Worm (Caenorhabditis elegans) whole organism, L4 larva: ENCODE measurements around the gene zmp-3.
A peak's percentile ranks its signal among the peaks of the same experiment; 100 is the strongest.

Source experiments
- F37D6.2 ChIP-seq: sonication (generic microtip); optimal IDR thresholded peaks from 2 replicates; lab custom pipeline; 2016; ENCODE audit warnings: mild to moderate bottlenecking, missing genetic modification characterization, missing compliant biosample characterization
- F44E2.7 ChIP-seq: fragments of 200-800 bp; sonication (Bioruptor generic); IDR thresholded peaks from 2 replicates; pipeline ENCODE4 v2.1.2; 2022; ENCODE audit warnings: missing genetic modification characterization, missing compliant biosample characterization
- arid-1 ChIP-seq: fragments of 200-800 bp; sonication (Bioruptor generic); conservative IDR thresholded peaks from 2 replicates; pipeline ENCODE4 v1.3.6; 2022; ENCODE audit warnings: missing genetic modification reagents, missing genetic modification characterization, missing compliant biosample characterization
- ceh-32 ChIP-seq: sonication (generic microtip); optimal IDR thresholded peaks from 2 replicates; lab custom pipeline; 2016; ENCODE audit warnings: mild to moderate bottlenecking, missing genetic modification characterization, missing compliant biosample characterization; ENCODE audit not compliant: poor library complexity
- ceh-62 ChIP-seq: sonication (generic microtip); optimal IDR thresholded peaks from 2 replicates; lab custom pipeline; 2017; ENCODE audit warnings: missing biosample characterization, missing genetic modification characterization
- cey-2 ChIP-seq: sonication (generic microtip); optimal IDR thresholded peaks from 3 replicates; lab custom pipeline; 2017; ENCODE audit warnings: missing genetic modification characterization, mild to moderate bottlenecking, missing compliant biosample characterization, antibody characterized with exemption, borderline replicate concordance; ENCODE audit not compliant: insufficient read depth
- daf-12 ChIP-seq: fragments of 150-350 bp; optimal IDR thresholded peaks from 2 replicates; lab custom pipeline; 2014; ENCODE audit warnings: missing biosample characterization, missing genetic modification reagents, missing genetic modification characterization
- daf-16 ChIP-seq, 3 experiments: sonication (generic microtip); optimal IDR thresholded peaks; 2 replicates each; lab custom pipeline; 2016 to 2017; ENCODE audit warnings: missing genetic modification characterization in 3 of 3, missing genetic modification reagents in 3 of 3, mild to moderate bottlenecking in 2 of 3, missing compliant biosample characterization in 2 of 3, missing biosample characterization in 1 of 3, moderate library complexity in 1 of 3
- daf-19 ChIP-seq: fragments of 200-800 bp; sonication (Bioruptor generic); conservative IDR thresholded peaks from 2 replicates; pipeline ENCODE4 v1.3.6; 2022; ENCODE audit warnings: missing genetic modification characterization, missing compliant biosample characterization
- dpl-1 ChIP-seq: fragments of 150-350 bp; optimal IDR thresholded peaks from 2 replicates; lab custom pipeline; 2014; ENCODE audit warnings: missing biosample characterization, missing genetic modification reagents, missing genetic modification characterization
- dve-1 ChIP-seq: sonication (generic microtip); optimal IDR thresholded peaks from 2 replicates; lab custom pipeline; 2017; ENCODE audit warnings: antibody characterized with exemption, mild to moderate bottlenecking, missing genetic modification characterization, missing compliant biosample characterization; ENCODE audit not compliant: insufficient read depth
- egl-43 ChIP-seq: fragments of 200-800 bp; sonication (Bioruptor generic); IDR thresholded peaks from 2 replicates; pipeline ENCODE4 v1.3.6; 2022; ENCODE audit warnings: missing genetic modification reagents, missing genetic modification characterization, missing compliant biosample characterization
- hlh-11 ChIP-seq: fragments of 200-800 bp; sonication (Bioruptor generic); optimal IDR thresholded peaks from 2 replicates; lab custom pipeline; 2018; ENCODE audit warnings: mild to moderate bottlenecking, missing genetic modification characterization, missing compliant biosample characterization
- hlh-30 ChIP-seq: sonication (generic microtip); optimal IDR thresholded peaks from 2 replicates; lab custom pipeline; 2017; ENCODE audit warnings: antibody characterized with exemption, mild to moderate bottlenecking, missing genetic modification characterization, missing compliant biosample characterization; ENCODE audit not compliant: insufficient read depth
- lin-1 ChIP-seq: fragments of 200-800 bp; sonication (Bioruptor generic); IDR thresholded peaks from 2 replicates; pipeline ENCODE4 v1.3.6; 2022; ENCODE audit warnings: missing genetic modification reagents, missing genetic modification characterization, missing compliant biosample characterization
- lin-15B ChIP-seq: fragments of 150-350 bp; sonication (generic microtip); optimal IDR thresholded peaks from 3 replicates; lab custom pipeline; 2014; ENCODE audit warnings: missing biosample characterization, missing genetic modification characterization
- lin-38 ChIP-seq: fragments of 200-800 bp; sonication (Bioruptor generic); IDR thresholded peaks from 2 replicates; pipeline ENCODE4 v1.3.6; 2022; ENCODE audit warnings: missing genetic modification reagents, missing genetic modification characterization, missing compliant biosample characterization
- lin-39 ChIP-seq: fragments of 150-350 bp; optimal IDR thresholded peaks from 2 replicates; lab custom pipeline; 2014; ENCODE audit warnings: missing biosample characterization, missing genetic modification reagents, missing genetic modification characterization
- lir-3 ChIP-seq: sonication (generic microtip); optimal IDR thresholded peaks from 2 replicates; lab custom pipeline; 2016; ENCODE audit warnings: mild to moderate bottlenecking, missing genetic modification characterization, missing compliant biosample characterization
- mep-1 ChIP-seq: fragments of 150-350 bp; sonication (generic microtip); optimal IDR thresholded peaks from 3 replicates; lab custom pipeline; 2014; ENCODE audit warnings: missing biosample characterization, missing genetic modification characterization
- nhr-10 ChIP-seq: fragments of 150-350 bp; optimal IDR thresholded peaks from 2 replicates; lab custom pipeline; 2014; ENCODE audit warnings: missing biosample characterization, missing genetic modification characterization
- nhr-102 ChIP-seq: sonication (generic microtip); optimal IDR thresholded peaks from 2 replicates; lab custom pipeline; 2016; ENCODE audit warnings: mild to moderate bottlenecking, missing genetic modification characterization, moderate library complexity, missing compliant biosample characterization
- nhr-111 ChIP-seq: fragments of 200-800 bp; sonication (Bioruptor generic); optimal IDR thresholded peaks from 2 replicates; lab custom pipeline; 2018; ENCODE audit warnings: mild to moderate bottlenecking, missing genetic modification characterization, missing compliant biosample characterization
- nhr-41 ChIP-seq: fragments of 200-800 bp; sonication (Bioruptor generic); IDR thresholded peaks from 2 replicates; pipeline ENCODE4 v1.3.6; 2022; ENCODE audit warnings: missing genetic modification reagents, missing genetic modification characterization, missing compliant biosample characterization
- nhr-48 ChIP-seq: sonication (generic microtip); optimal IDR thresholded peaks from 2 replicates; lab custom pipeline; 2016; ENCODE audit warnings: mild to moderate bottlenecking, missing genetic modification characterization, missing compliant biosample characterization
- nhr-6 ChIP-seq: fragments of 150-350 bp; optimal IDR thresholded peaks from 2 replicates; lab custom pipeline; 2014; ENCODE audit warnings: missing biosample characterization, missing genetic modification characterization
- nhr-76 ChIP-seq: fragments of 150-350 bp; optimal IDR thresholded peaks from 2 replicates; lab custom pipeline; 2014; ENCODE audit warnings: missing biosample characterization, missing genetic modification characterization
- nhr-77 ChIP-seq: fragments of 150-350 bp; optimal IDR thresholded peaks from 2 replicates; lab custom pipeline; 2014; ENCODE audit warnings: missing biosample characterization, missing genetic modification characterization
- pha-4 ChIP-seq, 2 experiments: fragments of 150-350 bp in 1 of 2; fragments of 200-800 bp in 1 of 2; sonication (Bioruptor generic) in 1 of 2; IDR thresholded peaks in 1 of 2; optimal IDR thresholded peaks in 1 of 2; 2 replicates each; pipeline versions ENCODE4 v1.3.6 to Lab custom; 2014 to 2022; ENCODE audit warnings: missing genetic modification characterization in 2 of 2, missing genetic modification reagents in 2 of 2, missing biosample characterization in 1 of 2, missing compliant biosample characterization in 1 of 2
- pqm-1 ChIP-seq: sonication (generic microtip); optimal IDR thresholded peaks from 2 replicates; lab custom pipeline; 2017; ENCODE audit warnings: missing biosample characterization, missing genetic modification characterization
- set-16 ChIP-seq: fragments of 200-800 bp; sonication (Bioruptor generic); IDR thresholded peaks from 2 replicates; pipeline ENCODE4 v1.3.6; 2022; ENCODE audit warnings: missing genetic modification reagents, missing genetic modification characterization, missing compliant biosample characterization
- snpc-1.2 ChIP-seq: fragments of 200-800 bp; sonication (Bioruptor generic); IDR thresholded peaks from 2 replicates; pipeline ENCODE4 v1.3.6; 2022; ENCODE audit warnings: missing genetic modification reagents, missing genetic modification characterization, missing compliant biosample characterization
- unc-39 ChIP-seq: sonication (generic microtip); optimal IDR thresholded peaks from 2 replicates; lab custom pipeline; 2017; ENCODE audit warnings: missing biosample characterization, missing genetic modification characterization
- vab-7 ChIP-seq: fragments of 200-800 bp; sonication (Bioruptor generic); IDR thresholded peaks from 2 replicates; pipeline ENCODE4 v1.3.6; 2022; ENCODE audit warnings: missing genetic modification reagents, missing genetic modification characterization, missing compliant biosample characterization
- zfp-3 ChIP-seq: fragments of 200-800 bp; sonication (Bioruptor generic); conservative IDR thresholded peaks from 2 replicates; pipeline ENCODE4 v1.3.6; 2022; ENCODE audit warnings: missing genetic modification reagents, missing genetic modification characterization, missing compliant biosample characterization

zmp-3 gene

ce11 chrV:2931252-2931651, 21.8 kb upstream of the zmp-3 start, which contains the start of gene C31B8.1:
C31B8.1 (plus strand) TSS chrV:2931552.
- no peak for TF ChIP-seq unc-39
- no peak for TF ChIP-seq zfp-3 (GFP tag; lab: Robert Waterston, UW)
- TF ChIP-seq daf-19 (GFP tag; lab: Robert Waterston, UW), result no peak
- TF ChIP-seq lin-1 (GFP tag; lab: Robert Waterston, UW), result no peak
- no peak for TF ChIP-seq nhr-10 (tag; lab: Kevin White, UChicago)
- TF ChIP-seq pha-4 (GFP tag; IDR thresholded peaks at IDR 0.05; lab: Robert Waterston, UW), result no peak
- TF ChIP-seq pha-4 (tag; optimal IDR thresholded peaks at IDR 0.05; lab: Kevin White, UChicago), result no peak
- TF ChIP-seq daf-12 (tag; lab: Kevin White, UChicago), result no peak
- no peak for TF ChIP-seq nhr-6 (tag; lab: Kevin White, UChicago)
- TF ChIP-seq ceh-32, result no peak
- TF ChIP-seq, all 104 proteins: peak for 0

ce11 chrV:2929753-2930152, 20.3 kb upstream of the zmp-3 start, which contains the start of gene C31B8.16:
C31B8.16 (plus strand) TSS chrV:2930053.
- TF ChIP-seq egl-43 (GFP tag; lab: Robert Waterston, UW) (no peak), pqm-1 (tag; lab: Kevin White, UChicago) (no peak), ceh-62 (no peak), cey-2 (tag; lab: Kevin White, UChicago) (no peak), lir-3 (no peak), nhr-41 (no peak), zfp-3 (GFP tag; lab: Robert Waterston, UW) (no peak), nhr-77 (tag; lab: Kevin White, UChicago) (no peak), nhr-111 (GFP tag; lab: Kevin White, UChicago) (no peak)
- TF ChIP-seq, all 104 proteins: peak for 0

DNA sequence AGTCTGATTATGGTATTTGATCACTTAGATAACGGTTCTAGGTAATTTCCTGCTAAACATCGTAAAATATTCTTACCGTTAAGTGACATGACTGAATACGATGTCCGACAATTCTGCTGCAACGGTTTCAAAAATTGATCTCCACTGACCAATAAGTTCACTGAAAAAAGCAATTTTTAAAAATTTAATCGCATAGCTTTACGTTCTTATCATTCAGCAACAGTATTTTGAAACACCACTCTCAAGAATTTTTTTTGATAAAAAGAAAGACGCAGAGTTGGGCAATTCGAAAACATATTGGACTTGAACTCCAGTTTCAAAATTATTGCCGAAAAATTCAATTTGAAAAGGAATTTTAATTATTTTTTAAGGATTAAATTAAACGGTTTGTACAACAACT, 18.1 kb upstream of the zmp-3 start, which contains the start of gene C31B8.12:
C31B8.12 (minus strand) TSS at position 101 of the 400 bp plus-strand sequence.
- TF ChIP-seq lin-15B (tag; lab: Kevin White, UChicago), result no peak
- TF ChIP-seq, all 104 proteins: peak for 0

- no peak for TF ChIP-seq vab-7 (GFP tag; lab: Robert Waterston, UW)
- no peak for TF ChIP-seq hlh-30 (tag; lab: Kevin White, UChicago)
- TF ChIP-seq ceh-62, result no peak
- no peak for TF ChIP-seq arid-1
- no peak for TF ChIP-seq F37D6.2 (tag; lab: Kevin White, UChicago)
- TF ChIP-seq hlh-11, result no peak
- TF ChIP-seq zfp-3 (GFP tag; lab: Robert Waterston, UW), result no peak
- no peak for TF ChIP-seq F44E2.7 (GFP tag; lab: Robert Waterston, UW)
- no peak for TF ChIP-seq mep-1 (tag; lab: Kevin White, UChicago)
- TF ChIP-seq nhr-102 (tag; lab: Kevin White, UChicago), result no peak
- no peak for TF ChIP-seq lin-39
- TF ChIP-seq dve-1 (tag; lab: Kevin White, UChicago), result no peak
- no peak for TF ChIP-seq daf-16 (GFP tag; optimal IDR thresholded peaks at IDR 0.05; lab: Kevin White, UChicago)
- TF ChIP-seq daf-16 (tag; optimal IDR thresholded peaks at IDR 0.05; lab: Kevin White, UChicago), result no peak
- no peak for TF ChIP-seq nhr-48
- no peak for TF ChIP-seq nhr-76 (tag; lab: Kevin White, UChicago)
Measured at ce11 chrV:2922594-2922993, 13.2 kb upstream of the zmp-3 start, which contains the start of gene srh-38. srh-38 (minus strand) TSS chrV:2922694.

DNA sequence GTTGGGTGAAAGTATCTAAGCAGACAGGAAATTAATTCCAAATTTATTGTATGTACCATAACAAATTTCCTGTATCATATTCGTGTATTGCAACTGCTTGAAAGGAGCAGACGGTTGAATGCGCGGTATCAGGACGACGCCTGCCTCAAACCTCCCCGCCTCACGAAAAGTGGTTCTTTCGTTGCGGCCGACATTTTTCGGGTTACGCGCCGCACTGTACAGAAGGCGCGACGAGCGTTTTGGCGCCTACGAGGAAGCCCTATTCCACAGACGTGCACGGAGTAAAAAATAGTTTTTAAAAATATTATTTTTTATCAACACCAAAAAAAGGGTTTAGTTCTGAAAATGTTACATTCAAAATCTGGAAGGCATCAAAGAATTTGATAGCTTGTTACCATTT, 10.7 kb upstream of the zmp-3 start:
- TF ChIP-seq set-16 (GFP tag; lab: Robert Waterston, UW), result no peak
- no peak for TF ChIP-seq lin-38 (GFP tag; lab: Robert Waterston, UW)
- TF ChIP-seq snpc-1.2, result 0 out of 2 replicates have a peak, but pooled peaks have one; percentile 42
- TF ChIP-seq nhr-77 (tag; lab: Kevin White, UChicago), result no peak
- TF ChIP-seq dpl-1, result no peak
